Worm (Caenorhabditis elegans) whole organism, young adult: ENCODE data around the gene col-20.

ENCODE experiments used
- B0019.2 ChIP-seq: fragments of 200-800 bp; sonication (Bioruptor generic); conservative IDR thresholded peaks from 2 replicates; pipeline ENCODE4 v1.3.6; 2022; ENCODE audit warnings: missing genetic modification reagents, missing genetic modification characterization, missing compliant biosample characterization
- C06A6.2 ChIP-seq: fragments of 200-800 bp; sonication (Bioruptor generic); conservative IDR thresholded peaks from 2 replicates; pipeline ENCODE4 v1.3.6; 2022; ENCODE audit warnings: missing genetic modification characterization, missing compliant biosample characterization
- D2030.7 ChIP-seq: fragments of 200-800 bp; sonication (Bioruptor generic); IDR thresholded peaks from 2 replicates; pipeline ENCODE4 v1.3.6; 2022; ENCODE audit warnings: missing genetic modification reagents, missing genetic modification characterization, missing compliant biosample characterization
- F10E7.11 ChIP-seq: sonication (generic microtip); optimal IDR thresholded peaks from 2 replicates; lab custom pipeline; 2017; ENCODE audit warnings: mild to moderate bottlenecking, missing genetic modification characterization, moderate library complexity, missing compliant biosample characterization
- F37B4.10 ChIP-seq: fragments of 200-800 bp; sonication (Bioruptor generic); IDR thresholded peaks from 2 replicates; pipeline ENCODE4 v1.3.6; 2022; ENCODE audit warnings: missing genetic modification characterization, missing compliant biosample characterization
- F49E8.2 ChIP-seq: sonication (generic microtip); optimal IDR thresholded peaks from 3 replicates; lab custom pipeline; 2017; ENCODE audit warnings: missing genetic modification characterization, mild to moderate bottlenecking, missing compliant biosample characterization, antibody characterized with exemption, moderate library complexity; ENCODE audit not compliant: insufficient read depth
- F52B5.7 ChIP-seq: sonication (generic microtip); optimal IDR thresholded peaks from 2 replicates; lab custom pipeline; 2016; ENCODE audit warnings: mild to moderate bottlenecking, missing genetic modification characterization, missing compliant biosample characterization
- F55B11.4 ChIP-seq: sonication (generic microtip); optimal IDR thresholded peaks from 2 replicates; lab custom pipeline; 2016; ENCODE audit warnings: missing compliant biosample characterization, missing genetic modification characterization, borderline replicate concordance; ENCODE audit not compliant: insufficient read depth
- T26A5.8 ChIP-seq: sonication (generic microtip); optimal IDR thresholded peaks from 2 replicates; lab custom pipeline; 2016; ENCODE audit warnings: missing genetic modification characterization, missing compliant biosample characterization
- Y53G8AR.9 ChIP-seq: fragments of 200-800 bp; sonication (Bioruptor generic); conservative IDR thresholded peaks from 2 replicates; pipeline ENCODE4 v1.3.6; 2022; ENCODE audit warnings: missing genetic modification reagents, missing genetic modification characterization, missing compliant biosample characterization
- ama-1 ChIP-seq, 3 experiments: fragments of 150-350 bp in 1 of 3; sonication (generic microtip) in 2 of 3; optimal IDR thresholded peaks; 2 replicates each; lab custom pipeline; 2014 to 2018; ENCODE audit warnings: missing biosample characterization in 2 of 3, missing genetic modification characterization in 2 of 3, missing genetic modification reagents in 2 of 3
- aptf-3 ChIP-seq: fragments of 200-800 bp; sonication (Bioruptor generic); IDR thresholded peaks from 2 replicates; pipeline ENCODE4 v1.3.6; 2022; ENCODE audit warnings: missing genetic modification characterization, missing compliant biosample characterization
- athp-1 ChIP-seq: sonication (generic microtip); optimal IDR thresholded peaks from 2 replicates; lab custom pipeline; 2017; ENCODE audit warnings: mild to moderate bottlenecking, missing genetic modification characterization, missing compliant biosample characterization
- attf-5 ChIP-seq: fragments of 200-800 bp; sonication (Bioruptor generic); optimal IDR thresholded peaks from 2 replicates; lab custom pipeline; 2018; ENCODE audit warnings: mild to moderate bottlenecking, missing genetic modification characterization, missing compliant biosample characterization
- bed-1 ChIP-seq: fragments of 200-800 bp; sonication (Bioruptor generic); IDR thresholded peaks from 2 replicates; pipeline ENCODE4 v1.3.6; 2022; ENCODE audit warnings: missing genetic modification reagents, missing genetic modification characterization, missing compliant biosample characterization
- bed-2 ChIP-seq: fragments of 200-800 bp; sonication (Bioruptor generic); IDR thresholded peaks from 2 replicates; pipeline ENCODE4 v1.3.6; 2022; ENCODE audit warnings: missing genetic modification reagents, missing genetic modification characterization, missing compliant biosample characterization
- cebp-1 ChIP-seq, 2 experiments: fragments of 200-800 bp in 1 of 2; sonication (Bioruptor generic) in 1 of 2; sonication (generic microtip) in 1 of 2; IDR thresholded peaks in 1 of 2; optimal IDR thresholded peaks in 1 of 2; 2 replicates each; pipeline versions ENCODE4 v1.3.6 to Lab custom; 2017 to 2022; ENCODE audit warnings: missing compliant biosample characterization in 2 of 2, missing genetic modification characterization in 2 of 2, mild to moderate bottlenecking in 1 of 2, missing genetic modification reagents in 1 of 2, moderate library complexity in 1 of 2
- cebp-2 ChIP-seq: fragments of 200-800 bp; sonication (Bioruptor generic); IDR thresholded peaks from 2 replicates; pipeline ENCODE4 v1.3.6; 2022; ENCODE audit warnings: missing genetic modification characterization, missing compliant biosample characterization
- dpl-1 ChIP-seq: fragments of 150-350 bp; optimal IDR thresholded peaks from 2 replicates; lab custom pipeline; 2014; ENCODE audit warnings: missing biosample characterization, missing genetic modification reagents, missing genetic modification characterization
- egl-18 ChIP-seq: fragments of 200-800 bp; sonication (Bioruptor generic); IDR thresholded peaks from 2 replicates; pipeline ENCODE4 v1.3.6; 2022; ENCODE audit warnings: missing genetic modification reagents, missing genetic modification characterization, missing compliant biosample characterization
- egrh-3 ChIP-seq: fragments of 200-800 bp; sonication (Bioruptor generic); IDR thresholded peaks from 2 replicates; pipeline ENCODE4 v1.3.6; 2022; ENCODE audit warnings: missing genetic modification reagents, missing genetic modification characterization, missing compliant biosample characterization
- hlh-26 ChIP-seq: fragments of 200-800 bp; sonication (Bioruptor generic); conservative IDR thresholded peaks from 2 replicates; pipeline ENCODE4 v1.3.6; 2022; ENCODE audit warnings: missing genetic modification reagents, missing genetic modification characterization, missing compliant biosample characterization
- hmg-1.2 ChIP-seq: fragments of 200-800 bp; sonication (Bioruptor generic); IDR thresholded peaks from 2 replicates; pipeline ENCODE4 v1.3.6; 2022; ENCODE audit warnings: missing genetic modification reagents, missing genetic modification characterization, missing compliant biosample characterization
- hsf-1 ChIP-seq: fragments of 200-800 bp; sonication (Bioruptor generic); IDR thresholded peaks from 2 replicates; pipeline ENCODE4 v1.3.6; 2022; ENCODE audit warnings: missing genetic modification reagents, missing genetic modification characterization, missing compliant biosample characterization
- lag-1 ChIP-seq: fragments of 200-800 bp; sonication (Bioruptor generic); IDR thresholded peaks from 2 replicates; pipeline ENCODE4 v1.3.6; 2022; ENCODE audit warnings: missing genetic modification reagents, missing genetic modification characterization, missing compliant biosample characterization
- let-607 ChIP-seq, 2 experiments: fragments of 200-800 bp in 1 of 2; sonication (Bioruptor generic) in 1 of 2; sonication (generic microtip) in 1 of 2; optimal IDR thresholded peaks; 2 replicates each; lab custom pipeline; 2016 to 2018; ENCODE audit warnings: mild to moderate bottlenecking in 2 of 2, missing compliant biosample characterization in 2 of 2, missing genetic modification characterization in 2 of 2, moderate library complexity in 2 of 2, missing genotype in 1 of 2
- lin-26 ChIP-seq: fragments of 200-800 bp; sonication (Bioruptor generic); IDR thresholded peaks from 2 replicates; pipeline ENCODE4 v1.3.6; 2022; ENCODE audit warnings: missing genetic modification reagents, missing genetic modification characterization, missing compliant biosample characterization
- lir-1 ChIP-seq: fragments of 200-800 bp; sonication (Bioruptor generic); conservative IDR thresholded peaks from 2 replicates; pipeline ENCODE4 v1.3.6; 2022; ENCODE audit warnings: missing genetic modification reagents, missing genetic modification characterization, missing compliant biosample characterization
- madf-10 ChIP-seq: sonication (generic microtip); optimal IDR thresholded peaks from 2 replicates; lab custom pipeline; 2016; ENCODE audit warnings: mild to moderate bottlenecking, missing genetic modification characterization, missing compliant biosample characterization
- madf-3 ChIP-seq: fragments of 200-800 bp; sonication (Bioruptor generic); IDR thresholded peaks from 2 replicates; pipeline ENCODE4 v1.3.6; 2022; ENCODE audit warnings: missing genetic modification reagents, missing genetic modification characterization, missing compliant biosample characterization
- madf-8 ChIP-seq: fragments of 200-800 bp; sonication (Bioruptor generic); conservative IDR thresholded peaks from 2 replicates; pipeline ENCODE4 v1.3.6; 2022; ENCODE audit warnings: missing genetic modification reagents, missing genetic modification characterization, missing compliant biosample characterization
- mcd-1 ChIP-seq: fragments of 200-800 bp; sonication (Bioruptor generic); IDR thresholded peaks from 2 replicates; pipeline ENCODE4 v1.3.6; 2022; ENCODE audit warnings: missing genetic modification reagents, missing genetic modification characterization, missing compliant biosample characterization
- mel-28 ChIP-seq: sonication (generic microtip); optimal IDR thresholded peaks from 2 replicates; lab custom pipeline; 2016; ENCODE audit warnings: borderline replicate concordance, mild to moderate bottlenecking, missing genetic modification characterization, missing compliant biosample characterization
- mxl-1 ChIP-seq: sonication (generic microtip); optimal IDR thresholded peaks from 2 replicates; lab custom pipeline; 2016; ENCODE audit warnings: missing genetic modification characterization, missing compliant biosample characterization
- nfya-2 ChIP-seq: fragments of 200-800 bp; sonication (Bioruptor generic); IDR thresholded peaks from 2 replicates; pipeline ENCODE4 v1.3.6; 2022; ENCODE audit warnings: missing genetic modification reagents, missing genetic modification characterization, missing compliant biosample characterization
- nfyb-1 ChIP-seq: fragments of 200-800 bp; sonication (Bioruptor generic); IDR thresholded peaks from 2 replicates; pipeline ENCODE4 v1.3.6; 2022; ENCODE audit warnings: missing genetic modification reagents, missing genetic modification characterization, missing compliant biosample characterization
- nhr-27 ChIP-seq: fragments of 200-800 bp; sonication (Bioruptor generic); optimal IDR thresholded peaks from 2 replicates; lab custom pipeline; 2018; ENCODE audit warnings: mild to moderate bottlenecking, missing genetic modification characterization, moderate library complexity, missing compliant biosample characterization
- nhr-80 ChIP-seq: sonication (generic microtip); optimal IDR thresholded peaks from 2 replicates; lab custom pipeline; 2016; ENCODE audit warnings: missing genetic modification characterization, missing compliant biosample characterization
- pbrm-1 ChIP-seq: fragments of 200-800 bp; sonication (Bioruptor generic); IDR thresholded peaks from 2 replicates; pipeline ENCODE4 v1.3.6; 2022; ENCODE audit warnings: missing genetic modification reagents, missing genetic modification characterization, missing compliant biosample characterization
- repo-1 ChIP-seq: sonication (generic microtip); optimal IDR thresholded peaks from 2 replicates; lab custom pipeline; 2017; ENCODE audit warnings: mild to moderate bottlenecking, missing genetic modification characterization, missing compliant biosample characterization
- sdz-38 ChIP-seq: sonication (generic microtip); optimal IDR thresholded peaks from 2 replicates; lab custom pipeline; 2016; ENCODE audit warnings: missing genotype, missing genetic modification characterization, missing compliant biosample characterization
- sea-2 ChIP-seq: fragments of 200-800 bp; sonication (Bioruptor generic); IDR thresholded peaks from 2 replicates; pipeline ENCODE4 v1.3.6; 2022; ENCODE audit warnings: missing genetic modification characterization, missing compliant biosample characterization
- snpc-1.1 ChIP-seq: sonication (generic microtip); optimal IDR thresholded peaks from 2 replicates; lab custom pipeline; 2017; ENCODE audit warnings: missing genetic modification characterization, mild to moderate bottlenecking, missing compliant biosample characterization, antibody characterized with exemption, moderate library complexity, missing genotype, missing genetic modification reagents; ENCODE audit not compliant: insufficient read depth
- snpc-4 ChIP-seq, 5 experiments: fragments of 150-350 bp in 1 of 5; sonication (generic microtip) in 4 of 5; optimal IDR thresholded peaks; 2 replicates each; lab custom pipeline; 2014 to 2018; ENCODE audit warnings: missing genetic modification characterization in 5 of 5, missing biosample characterization in 3 of 5, antibody characterized with exemption in 2 of 5, mild to moderate bottlenecking in 2 of 5, missing compliant biosample characterization in 2 of 5, missing genotype in 2 of 5, moderate library complexity in 2 of 5, missing genetic modification reagents in 1 of 5
- tbx-9 ChIP-seq: sonication (generic microtip); optimal IDR thresholded peaks from 2 replicates; lab custom pipeline; 2016; ENCODE audit warnings: borderline replicate concordance, missing genetic modification characterization, inconsistent platforms, missing compliant biosample characterization
- unc-130 ChIP-seq: sonication (generic microtip); optimal IDR thresholded peaks from 2 replicates; lab custom pipeline; 2016; ENCODE audit warnings: missing genetic modification reagents, missing genetic modification characterization, missing compliant biosample characterization
- xnd-1 ChIP-seq: sonication (generic microtip); optimal IDR thresholded peaks from 2 replicates; lab custom pipeline; 2016; ENCODE audit warnings: missing genotype, missing genetic modification reagents, missing genetic modification characterization, missing compliant biosample characterization
- ztf-26 ChIP-seq: sonication (generic microtip); optimal IDR thresholded peaks from 2 replicates; lab custom pipeline; 2017; ENCODE audit warnings: missing genetic modification characterization, missing compliant biosample characterization

The col-20 gene

DNA sequence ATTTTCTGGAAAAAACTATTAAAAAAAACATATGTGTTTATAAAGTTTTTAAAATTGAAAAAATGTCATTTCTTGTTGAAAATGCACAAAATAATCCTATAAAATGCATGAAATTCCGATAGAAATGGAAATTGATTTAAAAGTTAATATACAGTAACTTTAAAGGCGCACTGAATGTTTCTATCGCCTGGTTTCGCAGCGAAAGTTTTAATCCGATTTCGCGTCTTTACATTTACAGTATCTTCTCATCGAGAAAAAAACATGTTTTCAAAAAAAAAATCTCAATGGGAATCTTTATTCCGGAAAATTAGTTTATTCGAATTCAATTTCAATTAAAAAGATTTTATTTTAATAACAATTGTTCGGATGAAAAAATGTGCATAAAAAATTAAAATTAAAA is 43.6 kb upstream of the col-20 start, which contains the start of gene R05F9.11:
TSS of gene R05F9.11 (minus strand) at position 5 of the 400 bp plus-strand sequence.
- peak; percentile 66 for TF ChIP-seq D2030.7 (GFP tag; lab: Robert Waterston, UW)
- no peak for TF ChIP-seq mel-28
- no peak for TF ChIP-seq F37B4.10
- TF ChIP-seq bed-2 (GFP tag; lab: Robert Waterston, UW) = no peak
- no peak for TF ChIP-seq C06A6.2 (GFP tag; lab: Robert Waterston, UW)
- TF ChIP-seq xnd-1 (tag; lab: Kevin White, UChicago) = peak; percentile 90
- no peak for TF ChIP-seq lin-26
- TF ChIP-seq F10E7.11 (tag; lab: Kevin White, UChicago) = no peak
- no peak for TF ChIP-seq ama-1 (optimal IDR thresholded peaks at IDR 0.05; lab: Kevin White, UChicago)
- TF ChIP-seq ama-1 (GFP tag; optimal IDR thresholded peaks at IDR 0.05; lab: Kevin White, UChicago) = no peak
- no peak for TF ChIP-seq B0019.2
- 0 out of 2 replicates have a peak, but pooled peaks have one; percentile 40 for TF ChIP-seq hsf-1 (GFP tag; lab: Robert Waterston, UW)
- TF ChIP-seq athp-1 (tag; lab: Kevin White, UChicago) = no peak
- TF ChIP-seq pbrm-1 (GFP tag; lab: Robert Waterston, UW) = no peak
- no peak for TF ChIP-seq nhr-80
- TF ChIP-seq egl-18 = no peak
- TF ChIP-seq madf-10 = no peak
- TF ChIP-seq nfya-2 (GFP tag; lab: Robert Waterston, UW) = no peak
- no peak for TF ChIP-seq lir-1 (GFP tag; lab: Robert Waterston, UW)
- TF ChIP-seq F52B5.7 (tag; lab: Kevin White, UChicago) = no peak
- TF ChIP-seq T26A5.8 = no peak
- TF ChIP-seq cebp-2 (GFP tag; lab: Robert Waterston, UW) = no peak
- TF ChIP-seq repo-1 = no peak
- TF ChIP-seq mxl-1 (tag; lab: Kevin White, UChicago) = no peak
- TF ChIP-seq let-607 (tag; optimal IDR thresholded peaks at IDR 0.05; lab: Kevin White, UChicago) = no peak
- no peak for TF ChIP-seq hmg-1.2 (GFP tag; lab: Robert Waterston, UW)
- TF ChIP-seq sdz-38 (tag; lab: Kevin White, UChicago) = no peak
- no peak for TF ChIP-seq snpc-1.1 (tag; lab: Kevin White, UChicago)
- no peak for TF ChIP-seq tbx-9 (tag; lab: Kevin White, UChicago)
- no peak for TF ChIP-seq egrh-3 (GFP tag; lab: Robert Waterston, UW)
- 0 out of 2 replicates have a peak, but pooled peaks have one; percentile 18 for TF ChIP-seq mcd-1
- no peak for TF ChIP-seq nhr-27 (tag; lab: Kevin White, UChicago)
- TF ChIP-seq madf-3 (GFP tag; lab: Robert Waterston, UW) = no peak
- no peak for TF ChIP-seq unc-130 (GFP tag; lab: Kevin White, UChicago)
- no peak for TF ChIP-seq dpl-1 (GFP tag; lab: Kevin White, UChicago)
- TF ChIP-seq attf-5 (GFP tag; lab: Kevin White, UChicago) = no peak
- TF ChIP-seq F49E8.2 (tag; lab: Kevin White, UChicago) = peak; percentile 43
- TF ChIP-seq madf-8 (GFP tag; lab: Robert Waterston, UW) = peak; percentile 87
- TF ChIP-seq aptf-3 = no peak
- TF ChIP-seq snpc-4 (GFP tag; optimal IDR thresholded peaks at IDR 0.05; lab: Kevin White, UChicago) = no peak
- TF ChIP-seq snpc-4 (tag; optimal IDR thresholded peaks at IDR 0.05; lab: Kevin White, UChicago) = no peak
- TF ChIP-seq bed-1 (GFP tag; lab: Robert Waterston, UW) = no peak
- no peak for TF ChIP-seq lag-1 (GFP tag; lab: Robert Waterston, UW)
- no peak for TF ChIP-seq sea-2 (GFP tag; lab: Robert Waterston, UW)
- TF ChIP-seq hlh-26 (GFP tag; lab: Robert Waterston, UW) = no peak
- TF ChIP-seq cebp-1 (GFP tag; IDR thresholded peaks at IDR 0.05; lab: Robert Waterston, UW) = no peak
- TF ChIP-seq cebp-1 (tag; optimal IDR thresholded peaks at IDR 0.05; lab: Kevin White, UChicago) = no peak
- TF ChIP-seq ztf-26 (tag; lab: Kevin White, UChicago) = no peak
- no peak for TF ChIP-seq Y53G8AR.9
- TF ChIP-seq F55B11.4 (tag; lab: Kevin White, UChicago) = no peak
- no peak for TF ChIP-seq nfyb-1 (GFP tag; lab: Robert Waterston, UW)
